Fruit fly (Drosophila melanogaster): ENCODE data around the gene CG43094.

dm6 chr3R:22769567-22769966, 1.2 kb downstream of the CG43094 start, which contains the start of gene CG43092:
- TF ChIP-seq rgr (GFP tag; optimal IDR thresholded peaks at IDR 0.05) (no peak), HLH106 (tag; optimal IDR thresholded peaks at IDR 0.05) (no peak), lola (GFP tag; optimal IDR thresholded peaks at IDR 0.05) (no peak), usp (GFP tag; optimal IDR thresholded peaks at IDR 0.05) (no peak)
